Worm (Caenorhabditis elegans) whole organism, L2 larva: ENCODE results near the gene lurp-2.
A peak's percentile ranks its signal among the peaks of the same experiment; 100 is the strongest.

Experiments used
- C34F6.9 ChIP-seq: fragments of 150-350 bp; optimal IDR thresholded peaks from 2 replicates; lab custom pipeline; 2014; ENCODE audit warnings: missing biosample characterization, missing genetic modification characterization
- F13H6.1 ChIP-seq: sonication (generic microtip); optimal IDR thresholded peaks from 2 replicates; lab custom pipeline; 2016; ENCODE audit warnings: missing genetic modification characterization, missing compliant biosample characterization
- R02D3.7 ChIP-seq: fragments of 150-350 bp; optimal IDR thresholded peaks from 2 replicates; lab custom pipeline; 2014; ENCODE audit warnings: missing biosample characterization, missing genetic modification characterization
- Y55F3AM.14 ChIP-seq: fragments of 200-800 bp; sonication (Bioruptor generic); optimal IDR thresholded peaks from 2 replicates; lab custom pipeline; 2018; ENCODE audit warnings: mild to moderate bottlenecking, missing genetic modification characterization, missing compliant biosample characterization
- ZK546.5 ChIP-seq: sonication (generic microtip); optimal IDR thresholded peaks from 2 replicates; lab custom pipeline; 2017; ENCODE audit warnings: missing biosample characterization, missing genetic modification characterization
- alr-1 ChIP-seq: fragments of 150-350 bp; optimal IDR thresholded peaks from 2 replicates; lab custom pipeline; 2014; ENCODE audit warnings: missing biosample characterization, missing genetic modification characterization
- aly-2 ChIP-seq: fragments of 150-350 bp; optimal IDR thresholded peaks from 2 replicates; lab custom pipeline; 2014; ENCODE audit warnings: missing biosample characterization, missing genetic modification characterization
- ama-1 ChIP-seq: fragments of 150-350 bp; optimal IDR thresholded peaks from 2 replicates; lab custom pipeline; 2018; ENCODE audit warnings: inconsistent platforms
- blmp-1 ChIP-seq: sonication (generic microtip); optimal IDR thresholded peaks from 2 replicates; lab custom pipeline; 2017; ENCODE audit warnings: missing genetic modification characterization, mild to moderate bottlenecking, missing compliant biosample characterization, antibody characterized with exemption, moderate library complexity; ENCODE audit not compliant: insufficient read depth
- ceh-16 ChIP-seq: fragments of 150-350 bp; optimal IDR thresholded peaks from 2 replicates; lab custom pipeline; 2014; ENCODE audit warnings: missing biosample characterization, missing genetic modification characterization
- ceh-82 ChIP-seq: fragments of 150-350 bp; optimal IDR thresholded peaks from 2 replicates; lab custom pipeline; 2014; ENCODE audit warnings: missing biosample characterization, missing genetic modification characterization
- crh-2 ChIP-seq: sonication (generic microtip); optimal IDR thresholded peaks from 2 replicates; lab custom pipeline; 2017; ENCODE audit warnings: missing biosample characterization, missing genetic modification characterization
- dmd-4 ChIP-seq: sonication (generic microtip); optimal IDR thresholded peaks from 2 replicates; lab custom pipeline; 2017; ENCODE audit warnings: missing biosample characterization, missing genetic modification characterization
- egl-27 ChIP-seq: sonication (generic microtip); optimal IDR thresholded peaks from 3 replicates; lab custom pipeline; 2017; ENCODE audit warnings: missing biosample characterization, missing genetic modification reagents, missing genetic modification characterization
- elt-1 ChIP-seq: fragments of 150-350 bp; optimal IDR thresholded peaks from 2 replicates; lab custom pipeline; 2014; ENCODE audit warnings: missing biosample characterization, missing genetic modification characterization
- elt-3 ChIP-seq: sonication (generic microtip); optimal IDR thresholded peaks from 2 replicates; lab custom pipeline; 2017; ENCODE audit warnings: missing biosample characterization, missing genetic modification characterization
- fos-1 ChIP-seq: fragments of 150-350 bp; optimal IDR thresholded peaks from 2 replicates; lab custom pipeline; 2014; ENCODE audit warnings: missing biosample characterization, missing genetic modification characterization
- gmeb-1 ChIP-seq: fragments of 150-350 bp; optimal IDR thresholded peaks from 2 replicates; lab custom pipeline; 2014; ENCODE audit warnings: missing biosample characterization, missing genetic modification characterization
- lin-11 ChIP-seq: fragments of 150-350 bp; sonication (generic microtip); optimal IDR thresholded peaks from 2 replicates; lab custom pipeline; 2014; ENCODE audit warnings: missing biosample characterization, missing genetic modification characterization, inconsistent platforms, mixed read lengths
- lin-13 ChIP-seq: fragments of 150-350 bp; optimal IDR thresholded peaks from 2 replicates; lab custom pipeline; 2014; ENCODE audit warnings: missing biosample characterization, missing genetic modification reagents, missing genetic modification characterization
- lin-39 ChIP-seq: fragments of 150-350 bp; optimal IDR thresholded peaks from 2 replicates; lab custom pipeline; 2014; ENCODE audit warnings: missing biosample characterization, missing genetic modification reagents, missing genetic modification characterization
- lsy-2 ChIP-seq, 2 experiments: fragments of 150-350 bp in 1 of 2; sonication (generic microtip) in 1 of 2; optimal IDR thresholded peaks; 2 replicates each; lab custom pipeline; 2014 to 2017; ENCODE audit warnings: missing biosample characterization in 2 of 2, missing genetic modification characterization in 2 of 2
- mab-5 ChIP-seq: fragments of 150-350 bp; optimal IDR thresholded peaks from 2 replicates; lab custom pipeline; 2014; ENCODE audit warnings: missing biosample characterization, missing genetic modification characterization
- mbf-1 ChIP-seq: sonication (generic microtip); optimal IDR thresholded peaks from 2 replicates; lab custom pipeline; 2017; ENCODE audit warnings: missing biosample characterization, missing genetic modification characterization
- mdl-1 ChIP-seq, 2 experiments: fragments of 150-350 bp in 1 of 2; sonication (generic microtip) in 1 of 2; optimal IDR thresholded peaks; 2 replicates each; lab custom pipeline; 2017; ENCODE audit warnings: missing biosample characterization in 2 of 2, missing genetic modification characterization in 2 of 2
- nhr-10 ChIP-seq: sonication (generic microtip); optimal IDR thresholded peaks from 2 replicates; lab custom pipeline; 2017; ENCODE audit warnings: missing biosample characterization, missing genetic modification characterization
- nhr-11 ChIP-seq: fragments of 150-350 bp; optimal IDR thresholded peaks from 2 replicates; lab custom pipeline; 2014; ENCODE audit warnings: missing biosample characterization, missing genetic modification characterization
- nhr-12 ChIP-seq: fragments of 150-350 bp; optimal IDR thresholded peaks from 2 replicates; lab custom pipeline; 2014; ENCODE audit warnings: missing biosample characterization, missing genetic modification characterization
- nhr-129 ChIP-seq: fragments of 150-350 bp; optimal IDR thresholded peaks from 2 replicates; lab custom pipeline; 2014; ENCODE audit warnings: missing biosample characterization, missing genetic modification characterization
- nhr-21 ChIP-seq: fragments of 150-350 bp; optimal IDR thresholded peaks from 2 replicates; lab custom pipeline; 2014; ENCODE audit warnings: missing biosample characterization, missing genetic modification characterization
- nhr-23 ChIP-seq: fragments of 150-350 bp; optimal IDR thresholded peaks from 2 replicates; lab custom pipeline; 2014; ENCODE audit warnings: missing biosample characterization, missing genetic modification reagents, missing genetic modification characterization
- nhr-237 ChIP-seq: fragments of 150-350 bp; optimal IDR thresholded peaks from 2 replicates; lab custom pipeline; 2014; ENCODE audit warnings: missing biosample characterization, missing genetic modification characterization
- nhr-25 ChIP-seq: fragments of 150-350 bp; sonication (generic microtip); optimal IDR thresholded peaks from 3 replicates; lab custom pipeline; 2014; ENCODE audit warnings: missing biosample characterization, missing genetic modification characterization
- nhr-6 ChIP-seq: fragments of 150-350 bp; optimal IDR thresholded peaks from 2 replicates; lab custom pipeline; 2014; ENCODE audit warnings: missing biosample characterization, missing genetic modification characterization
- nhr-77 ChIP-seq: fragments of 150-350 bp; optimal IDR thresholded peaks from 2 replicates; lab custom pipeline; 2014; ENCODE audit warnings: missing biosample characterization, missing genetic modification characterization
- peb-1 ChIP-seq: fragments of 150-350 bp; optimal IDR thresholded peaks from 2 replicates; lab custom pipeline; 2014; ENCODE audit warnings: missing biosample characterization, missing genetic modification characterization
- sem-4 ChIP-seq: fragments of 150-350 bp; optimal IDR thresholded peaks from 2 replicates; lab custom pipeline; 2014; ENCODE audit warnings: missing biosample characterization, missing genetic modification reagents, missing genetic modification characterization
- skn-1 ChIP-seq: sonication (generic microtip); optimal IDR thresholded peaks from 2 replicates; lab custom pipeline; 2017; ENCODE audit warnings: missing biosample characterization, missing genetic modification characterization
- sma-3 ChIP-seq: sonication (generic microtip); optimal IDR thresholded peaks from 2 replicates; lab custom pipeline; 2016; ENCODE audit warnings: missing genetic modification reagents, missing genetic modification characterization, missing compliant biosample characterization
- sma-9 ChIP-seq, 2 experiments: fragments of 150-350 bp in 1 of 2; sonication (generic microtip) in 1 of 2; optimal IDR thresholded peaks; 2 replicates each; lab custom pipeline; 2014 to 2016; ENCODE audit warnings: missing genetic modification characterization in 2 of 2, mild to moderate bottlenecking in 1 of 2, missing biosample characterization in 1 of 2, missing compliant biosample characterization in 1 of 2, missing genetic modification reagents in 1 of 2, moderate library complexity in 1 of 2
- snpc-4 ChIP-seq: fragments of 150-350 bp; optimal IDR thresholded peaks from 2 replicates; lab custom pipeline; 2014; ENCODE audit warnings: missing biosample characterization, missing genetic modification characterization
- unc-39 ChIP-seq: fragments of 150-350 bp; optimal IDR thresholded peaks from 2 replicates; lab custom pipeline; 2014; ENCODE audit warnings: missing biosample characterization, missing genetic modification characterization
- unc-55 ChIP-seq: fragments of 150-350 bp; sonication (generic microtip); optimal IDR thresholded peaks from 3 replicates; lab custom pipeline; 2014; ENCODE audit warnings: missing biosample characterization, missing genetic modification reagents, missing genetic modification characterization
- unc-62 ChIP-seq: fragments of 150-350 bp; optimal IDR thresholded peaks from 2 replicates; lab custom pipeline; 2014; ENCODE audit warnings: missing biosample characterization, missing genetic modification reagents, missing genetic modification characterization
- zag-1 ChIP-seq: fragments of 150-350 bp; optimal IDR thresholded peaks from 2 replicates; lab custom pipeline; 2014; ENCODE audit warnings: missing biosample characterization, missing genetic modification characterization
- ztf-1 ChIP-seq: fragments of 200-800 bp; sonication (Bioruptor generic); conservative IDR thresholded peaks from 2 replicates; pipeline ENCODE4 v1.3.6; 2022; ENCODE audit warnings: missing genetic modification characterization, missing compliant biosample characterization
- ztf-11 ChIP-seq: sonication (generic microtip); optimal IDR thresholded peaks from 2 replicates; lab custom pipeline; 2017; ENCODE audit warnings: missing biosample characterization, missing genetic modification characterization
- ztf-4 ChIP-seq: fragments of 150-350 bp; optimal IDR thresholded peaks from 2 replicates; lab custom pipeline; 2014; ENCODE audit warnings: missing biosample characterization, missing genetic modification characterization

lurp-2 gene

ce11 chrV:13462974-13463373 is 9.5 kb downstream of the lurp-2 start, which contains the start of gene frm-10 (continued):
- TF ChIP-seq unc-55 (GFP tag; lab: Kevin White, UChicago) = peak; percentile 80
- peak; percentile 13 for TF ChIP-seq lin-13 (GFP tag; lab: Kevin White, UChicago)
- TF ChIP-seq nhr-25 = peak; percentile 27
- TF ChIP-seq crh-2 (tag; lab: Kevin White, UChicago) = peak; percentile 81
- peak; percentile 14 for TF ChIP-seq nhr-10 (tag; lab: Kevin White, UChicago)
- TF ChIP-seq C34F6.9 (tag; lab: Kevin White, UChicago) = peak; percentile 82
- peak; percentile 59 for TF ChIP-seq sma-3 (GFP tag; lab: Kevin White, UChicago)
- peak; percentile 61 for TF ChIP-seq ama-1 (lab: Kevin White, UChicago)
- TF ChIP-seq lin-11 (tag; lab: Kevin White, UChicago) = peak; percentile 23
- no peak for TF ChIP-seq nhr-77

- TF ChIP-seq nhr-237 (tag; lab: Kevin White, UChicago) (no peak), nhr-12 (tag; lab: Kevin White, UChicago) (no peak), mab-5 (tag; lab: Kevin White, UChicago) (no peak), egl-27 (no peak), mbf-1 (no peak), nhr-23 (tag; lab: Kevin White, UChicago) (no peak), unc-62 (GFP tag; lab: Kevin White, UChicago) (no peak), zag-1 (tag; lab: Kevin White, UChicago) (no peak), blmp-1 (no peak), nhr-21 (tag; lab: Kevin White, UChicago) (no peak), nhr-25 (peak; percentile 69), sma-3 (GFP tag; lab: Kevin White, UChicago) (peak; percentile 24), lsy-2 (tag; optimal IDR thresholded peaks at IDR 0.05; lab: Kevin White, UChicago) (no peak), nhr-129 (tag; lab: Kevin White, UChicago) (no peak), snpc-4 (tag; lab: Kevin White, UChicago) (no peak), elt-1 (no peak), ceh-82 (no peak), ztf-11 (tag; lab: Kevin White, UChicago) (no peak), nhr-6 (no peak), nhr-77 (no peak), crh-2 (tag; lab: Kevin White, UChicago) (peak; percentile 1), unc-39 (no peak), nhr-10 (tag; lab: Kevin White, UChicago) (no peak), ceh-16 (tag; lab: Kevin White, UChicago) (no peak), aly-2 (tag; lab: Kevin White, UChicago) (no peak), ZK546.5 (tag; lab: Kevin White, UChicago) (no peak), Y55F3AM.14 (GFP tag; lab: Kevin White, UChicago) (no peak), ztf-4 (tag; lab: Kevin White, UChicago) (peak; percentile 1), ama-1 (lab: Kevin White, UChicago) (peak; percentile 34), sma-9 (GFP tag; optimal IDR thresholded peaks at IDR 0.05; lab: Kevin White, UChicago) (peak; percentile 3), sma-9 (tag; optimal IDR thresholded peaks at IDR 0.05; lab: Kevin White, UChicago) (no peak), gmeb-1 (tag; lab: Kevin White, UChicago) (no peak), lin-13 (GFP tag; lab: Kevin White, UChicago) (no peak), R02D3.7 (no peak), peb-1 (tag; lab: Kevin White, UChicago) (no peak), C34F6.9 (tag; lab: Kevin White, UChicago) (no peak), lin-39 (tag; lab: Kevin White, UChicago) (no peak), lin-11 (tag; lab: Kevin White, UChicago) (no peak), dmd-4 (tag; lab: Kevin White, UChicago) (no peak), alr-1 (tag; lab: Kevin White, UChicago) (no peak), mdl-1 (tag; optimal IDR thresholded peaks at IDR 0.05; lab: Kevin White, UChicago) (no peak), fos-1 (no peak), sem-4 (no peak), skn-1 (tag; lab: Kevin White, UChicago) (peak; percentile 69), F13H6.1 (tag; lab: Kevin White, UChicago) (no peak), unc-55 (GFP tag; lab: Kevin White, UChicago) (no peak), nhr-11 (tag; lab: Kevin White, UChicago) (no peak), ztf-1 (no peak), elt-3 (tag; lab: Kevin White, UChicago) (no peak)
- TF ChIP-seq, all 48 proteins: peak for 7
Measured at ce11 chrV:13464123-13464522, 10.7 kb downstream of the lurp-2 start.
